Fruit fly (Drosophila melanogaster) whole organism, adult: ENCODE measurements around the gene CG18178.

Experiments used
- CG11617 ChIP-seq: fragments of 200-800 bp; sonication (Bioruptor generic); optimal IDR thresholded peaks from 2 replicates; lab custom pipeline; 2017; ENCODE audit warnings: mild to moderate bottlenecking, missing biosample characterization, missing genetic modification reagents, missing genetic modification characterization
- CG12768 ChIP-seq: fragments of 200-800 bp; sonication (Bioruptor generic); optimal IDR thresholded peaks from 2 replicates; lab custom pipeline; 2017; ENCODE audit warnings: missing biosample characterization, missing genetic modification characterization, mild to moderate bottlenecking, moderate library complexity, missing genetic modification reagents
- CG14711 ChIP-seq: fragments of 200-800 bp; sonication (Bioruptor generic); optimal IDR thresholded peaks from 2 replicates; lab custom pipeline; 2018; ENCODE audit warnings: missing biosample characterization, mild to moderate bottlenecking, missing genetic modification characterization, moderate library complexity
- CG1620 ChIP-seq: fragments of 200-800 bp; sonication (Bioruptor generic); optimal IDR thresholded peaks from 2 replicates; lab custom pipeline; 2016; ENCODE audit warnings: missing biosample characterization, missing genetic modification characterization
- CG33017 ChIP-seq: fragments of 200-800 bp; sonication (Bioruptor generic); optimal IDR thresholded peaks from 2 replicates; lab custom pipeline; 2018; ENCODE audit warnings: missing biosample characterization, mild to moderate bottlenecking, missing genetic modification characterization, moderate library complexity
- CG5204 ChIP-seq: fragments of 200-800 bp; sonication (Bioruptor generic); optimal IDR thresholded peaks from 2 replicates; lab custom pipeline; 2016; ENCODE audit warnings: missing biosample characterization, missing genetic modification characterization
- CG7045 ChIP-seq: fragments of 200-800 bp; sonication (Bioruptor generic); optimal IDR thresholded peaks from 2 replicates; lab custom pipeline; 2017; ENCODE audit warnings: missing biosample characterization, mild to moderate bottlenecking, missing genetic modification characterization
- CG7101 ChIP-seq: fragments of 200-800 bp; sonication (Bioruptor generic); optimal IDR thresholded peaks from 2 replicates; lab custom pipeline; 2018; ENCODE audit warnings: missing biosample characterization, mild to moderate bottlenecking, missing genetic modification characterization, moderate library complexity
- Clk ChIP-seq: fragments of 200-800 bp; sonication (Bioruptor generic); optimal IDR thresholded peaks from 2 replicates; lab custom pipeline; 2017; ENCODE audit warnings: missing biosample characterization, missing genetic modification characterization
- Crg-1 ChIP-seq: fragments of 200-800 bp; sonication (Bioruptor generic); optimal IDR thresholded peaks from 2 replicates; lab custom pipeline; 2016; ENCODE audit warnings: missing biosample characterization, missing genetic modification characterization
- Hr96 ChIP-seq: fragments of 200-800 bp; sonication (Bioruptor generic); optimal IDR thresholded peaks from 2 replicates; lab custom pipeline; 2016; ENCODE audit warnings: missing biosample characterization, missing genetic modification characterization
- Mnt ChIP-seq: fragments of 200-800 bp; sonication (Bioruptor generic); optimal IDR thresholded peaks from 2 replicates; lab custom pipeline; 2016; ENCODE audit warnings: missing biosample characterization, mild to moderate bottlenecking, missing genetic modification characterization
- bab1 ChIP-seq: fragments of 200-800 bp; sonication (Bioruptor generic); optimal IDR thresholded peaks from 3 replicates; lab custom pipeline; 2019; ENCODE audit warnings: missing biosample characterization, mild to moderate bottlenecking, missing genetic modification characterization, moderate library complexity
- cic ChIP-seq: fragments of 200-800 bp; sonication (Bioruptor generic); optimal IDR thresholded peaks from 2 replicates; lab custom pipeline; 2017; ENCODE audit warnings: missing biosample characterization, mild to moderate bottlenecking, missing genetic modification characterization, moderate library complexity
- cnc ChIP-seq, 2 experiments: fragments of >200 bp; optimal IDR thresholded peaks; 2 replicates each; lab custom pipeline; 2017
- kay ChIP-seq: fragments of 200-800 bp; sonication (Bioruptor generic); peaks from one replicate; lab custom pipeline; 2016; ENCODE audit warnings: missing biosample characterization, missing genetic modification characterization, borderline replicate concordance
- ovo ChIP-seq: fragments of 200-800 bp; sonication (Bioruptor generic); optimal IDR thresholded peaks from 2 replicates; lab custom pipeline; 2016; ENCODE audit warnings: missing biosample characterization, missing genetic modification characterization
- pad ChIP-seq: fragments of 200-800 bp; sonication (Bioruptor generic); optimal IDR thresholded peaks from 3 replicates; lab custom pipeline; 2017; ENCODE audit warnings: missing biosample characterization, missing genetic modification characterization, mild to moderate bottlenecking, moderate library complexity, missing genetic modification reagents
- tj ChIP-seq: fragments of 200-800 bp; sonication (Bioruptor generic); optimal IDR thresholded peaks from 3 replicates; lab custom pipeline; 2017; ENCODE audit warnings: missing biosample characterization, mild to moderate bottlenecking, missing genetic modification characterization, moderate library complexity
- toe ChIP-seq: fragments of 200-800 bp; sonication (Bioruptor generic); optimal IDR thresholded peaks from 2 replicates; lab custom pipeline; 2016; ENCODE audit warnings: missing biosample characterization, missing genetic modification characterization

CG18178 gene

dm6 chr3L:9693552-9694133 lies 25.3 kb downstream of the CG18178 start:
- TF ChIP-seq kay, result peak; percentile 94
- TF ChIP-seq CG33017 (tag; lab: Kevin White, UChicago), result no peak
- TF ChIP-seq CG11617 (GFP tag; lab: Kevin White, UChicago), result no peak
- TF ChIP-seq CG12768, result no peak
- TF ChIP-seq Mnt, result peak; percentile 32

- peak; percentile 84 for TF ChIP-seq CG7101 (tag; lab: Kevin White, UChicago)
- peak; percentile 91 for TF ChIP-seq toe
- peak; percentile 68 for TF ChIP-seq CG14711 (tag; lab: Kevin White, UChicago)
- peak; percentile 77 for TF ChIP-seq tj (GFP tag; lab: Kevin White, UChicago)
- peak; percentile 73 for TF ChIP-seq CG1620 (GFP tag; lab: Kevin White, UChicago)
- peak; percentile 68 for TF ChIP-seq pad (GFP tag; lab: Kevin White, UChicago)
- TF ChIP-seq ovo (GFP tag; lab: Kevin White, UChicago), result no peak
- peak; percentile 75 for TF ChIP-seq bab1
- TF ChIP-seq cnc (optimal IDR thresholded peaks at IDR 0.05; lab: Kevin White, UChicago), result no peak
- peak; percentile 92 for TF ChIP-seq CG5204
- TF ChIP-seq Hr96 (GFP tag; lab: Kevin White, UChicago), result peak; percentile 90
- TF ChIP-seq CG12768, result peak; percentile 88
- TF ChIP-seq CG11617 (GFP tag; lab: Kevin White, UChicago), result peak; percentile 93
- peak; percentile 80 for TF ChIP-seq Crg-1 (GFP tag; lab: Kevin White, UChicago)
- peak; percentile 85 for TF ChIP-seq Clk (GFP tag; lab: Kevin White, UChicago)
- TF ChIP-seq cic (GFP tag; lab: Kevin White, UChicago), result no peak
- no peak for TF ChIP-seq kay
- peak; percentile 90 for TF ChIP-seq CG7045
- peak; percentile 76 for TF ChIP-seq CG33017 (tag; lab: Kevin White, UChicago)
Observed at dm6 chr3L:9692892-9693551, 25.9 kb downstream of the CG18178 start.

DNA sequence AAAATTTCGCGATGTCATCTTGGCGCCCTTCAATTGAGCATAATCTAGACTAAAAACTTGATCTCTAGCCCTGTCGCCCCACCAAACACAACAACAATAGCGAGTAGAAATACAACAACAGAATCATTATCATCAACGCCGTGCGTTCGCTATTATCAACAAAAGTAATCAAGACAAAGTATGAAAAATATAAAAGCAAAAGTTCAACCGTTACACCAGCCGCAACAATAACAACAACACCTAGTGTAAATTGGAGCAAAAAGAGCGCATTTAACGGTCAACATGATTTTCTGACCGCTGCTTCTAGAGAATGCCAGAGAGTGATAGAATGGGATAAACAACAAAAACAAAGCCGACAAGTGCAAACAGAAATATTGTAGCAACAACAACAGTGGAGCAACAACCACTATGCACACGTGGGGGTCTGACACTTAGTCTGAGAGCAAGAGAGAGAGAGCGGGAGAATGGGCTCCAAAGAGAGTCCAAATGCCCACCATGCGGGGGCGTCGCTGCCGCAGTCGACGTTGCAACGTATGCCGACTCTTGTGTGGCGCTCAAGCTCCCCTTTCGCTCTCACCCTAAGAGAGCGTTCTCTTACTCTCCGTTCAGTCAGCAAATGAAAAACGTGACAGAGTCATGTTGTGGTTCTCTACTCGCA lies 26.6 kb downstream of the CG18178 start:
- TF ChIP-seq tj (GFP tag; lab: Kevin White, UChicago) (no peak), CG7045 (no peak), ovo (GFP tag; lab: Kevin White, UChicago) (peak; percentile 98), CG33017 (tag; lab: Kevin White, UChicago) (no peak), toe (no peak), kay (no peak), CG14711 (tag; lab: Kevin White, UChicago) (no peak), Mnt (peak; percentile 90), CG5204 (no peak), CG7101 (tag; lab: Kevin White, UChicago) (no peak), pad (GFP tag; lab: Kevin White, UChicago) (peak; percentile 50), cnc (optimal IDR thresholded peaks at IDR 0.05; lab: Kevin White, UChicago) (peak in 1 of 2 experiments; percentile 54), bab1 (no peak), cic (GFP tag; lab: Kevin White, UChicago) (peak; percentile 88), CG12768 (no peak), CG11617 (GFP tag; lab: Kevin White, UChicago) (no peak), CG1620 (GFP tag; lab: Kevin White, UChicago) (no peak), Hr96 (GFP tag; lab: Kevin White, UChicago) (no peak), Crg-1 (GFP tag; lab: Kevin White, UChicago) (no peak), Clk (GFP tag; lab: Kevin White, UChicago) (no peak)

- TF ChIP-seq CG1620 (GFP tag; lab: Kevin White, UChicago), result no peak
- no peak for TF ChIP-seq CG7045
- peak; percentile 8 for TF ChIP-seq Hr96 (GFP tag; lab: Kevin White, UChicago)
- TF ChIP-seq Mnt, result peak; percentile 8
- TF ChIP-seq CG12768, result peak; percentile 57
- TF ChIP-seq ovo (GFP tag; lab: Kevin White, UChicago), result no peak
- TF ChIP-seq bab1, result no peak
- TF ChIP-seq pad (GFP tag; lab: Kevin White, UChicago), result no peak
- no peak for TF ChIP-seq CG11617 (GFP tag; lab: Kevin White, UChicago)
- no peak for TF ChIP-seq Clk (GFP tag; lab: Kevin White, UChicago)
- no peak for TF ChIP-seq kay
- no peak for TF ChIP-seq CG7101 (tag; lab: Kevin White, UChicago)
- peak; percentile 73 for TF ChIP-seq cic (GFP tag; lab: Kevin White, UChicago)
- TF ChIP-seq CG33017 (tag; lab: Kevin White, UChicago), result no peak
- no peak for TF ChIP-seq CG5204
Observed at dm6 chr3L:9691476-9691826, 27.5 kb downstream of the CG18178 start.

dm6 chr3L:9690798-9691475 lies 28.0 kb downstream of the CG18178 start:
- TF ChIP-seq cic (GFP tag; lab: Kevin White, UChicago) (no peak), CG14711 (tag; lab: Kevin White, UChicago) (peak; percentile 65), CG7045 (no peak), bab1 (peak; percentile 48), CG11617 (GFP tag; lab: Kevin White, UChicago) (peak; percentile 57), CG1620 (GFP tag; lab: Kevin White, UChicago) (no peak), Mnt (peak; percentile 37), toe (peak; percentile 17), Hr96 (GFP tag; lab: Kevin White, UChicago) (peak; percentile 53), CG5204 (peak; percentile 56), tj (GFP tag; lab: Kevin White, UChicago) (no peak), CG33017 (tag; lab: Kevin White, UChicago) (peak; percentile 77), pad (GFP tag; lab: Kevin White, UChicago) (peak; percentile 6), kay (peak; percentile 83), CG7101 (tag; lab: Kevin White, UChicago) (peak; percentile 68)
